Worm (Caenorhabditis elegans): ENCODE results near the gene rabr-4.

ce11 chrV:16211713-16212112 is 17.0 kb downstream of the rabr-4 start:
- TF ChIP-seq nhr-6 (tag; optimal IDR thresholded peaks at IDR 0.05): no peak
- no peak for TF ChIP-seq zag-1 (tag; optimal IDR thresholded peaks at IDR 0.05)
- TF ChIP-seq nhr-23 (tag; optimal IDR thresholded peaks at IDR 0.05): no peak

Data from whole organism, L2 larva.